Fruit fly (Drosophila melanogaster) whole organism, embryonic: ENCODE data around the gene GstT4.

Source experiments
- BtbVII ChIP-seq: fragments of 200-800 bp; sonication (Bioruptor generic); optimal IDR thresholded peaks from 3 replicates; lab custom pipeline; 2017; ENCODE audit warnings: missing biosample characterization, mild to moderate bottlenecking, missing genetic modification characterization
- CG13624 ChIP-seq: fragments of 200-800 bp; sonication (Bioruptor generic); optimal IDR thresholded peaks from 2 replicates; lab custom pipeline; 2016; ENCODE audit warnings: missing biosample characterization, missing genetic modification characterization
- CG15514 ChIP-seq: fragments of 200-800 bp; sonication (Bioruptor generic); optimal IDR thresholded peaks from 3 replicates; lab custom pipeline; 2017; ENCODE audit warnings: missing biosample characterization, missing genetic modification characterization, mild to moderate bottlenecking, moderate library complexity, missing genetic modification reagents
- CG16863 ChIP-seq: fragments of 200-800 bp; sonication (Bioruptor generic); optimal IDR thresholded peaks from 3 replicates; lab custom pipeline; 2016; ENCODE audit warnings: missing biosample characterization, missing genetic modification characterization
- CG34422 ChIP-seq: fragments of 200-800 bp; sonication (Bioruptor generic); IDR thresholded peaks from 3 replicates; pipeline ENCODE4 v1.3.6; 2022; ENCODE audit warnings: missing biosample characterization, missing genetic modification characterization
- Dref ChIP-seq: fragments of 200-800 bp; sonication (Bioruptor generic); IDR thresholded peaks from 2 replicates; pipeline ENCODE4 v1.3.6; 2022; ENCODE audit warnings: missing biosample characterization, missing genetic modification characterization
- Vsx1 ChIP-seq: fragments of 200-800 bp; sonication (Bioruptor generic); optimal IDR thresholded peaks from 2 replicates; lab custom pipeline; 2017; ENCODE audit warnings: missing biosample characterization, mild to moderate bottlenecking, missing genetic modification characterization, missing genetic modification reagents
- Xrp1 ChIP-seq: fragments of 200-800 bp; sonication (Bioruptor generic); IDR thresholded peaks from 2 replicates; pipeline ENCODE4 v1.3.6; 2022; ENCODE audit warnings: missing biosample characterization, missing genetic modification characterization
- crol ChIP-seq: fragments of 200-800 bp; sonication (Bioruptor generic); IDR thresholded peaks from 2 replicates; pipeline ENCODE4 v1.3.6; 2022; ENCODE audit warnings: missing biosample characterization, missing genetic modification characterization
- tio ChIP-seq: fragments of 200-800 bp; sonication (Bioruptor generic); optimal IDR thresholded peaks from 2 replicates; lab custom pipeline; 2017; ENCODE audit warnings: missing biosample characterization, missing genetic modification characterization, inconsistent platforms

- TF ChIP-seq crol (GFP tag; lab: Robert Waterston, UW) = no peak
- no peak for TF ChIP-seq CG13624
- TF ChIP-seq BtbVII (GFP tag; lab: Kevin White, UChicago) = no peak
- 0 out of 3 replicates have a peak, but pooled peaks have one; percentile 36 for TF ChIP-seq CG34422 (GFP tag; lab: Robert Waterston, UW)
- no peak for TF ChIP-seq tio (GFP tag; lab: Kevin White, UChicago)
- no peak for TF ChIP-seq CG16863 (GFP tag; lab: Kevin White, UChicago)
- no peak for TF ChIP-seq CG15514
- TF ChIP-seq Dref (GFP tag; lab: Robert Waterston, UW) = no peak
- no peak for TF ChIP-seq Vsx1 (GFP tag; lab: Kevin White, UChicago)
- no peak for TF ChIP-seq Xrp1 (GFP tag; lab: Robert Waterston, UW)
Measured at dm6 chrX:13447438-13447837, 42.9 kb downstream of the GstT4 start.
